Worm (Caenorhabditis elegans): ENCODE data around the gene F35D2.3.

The F35D2.3 gene

DNA sequence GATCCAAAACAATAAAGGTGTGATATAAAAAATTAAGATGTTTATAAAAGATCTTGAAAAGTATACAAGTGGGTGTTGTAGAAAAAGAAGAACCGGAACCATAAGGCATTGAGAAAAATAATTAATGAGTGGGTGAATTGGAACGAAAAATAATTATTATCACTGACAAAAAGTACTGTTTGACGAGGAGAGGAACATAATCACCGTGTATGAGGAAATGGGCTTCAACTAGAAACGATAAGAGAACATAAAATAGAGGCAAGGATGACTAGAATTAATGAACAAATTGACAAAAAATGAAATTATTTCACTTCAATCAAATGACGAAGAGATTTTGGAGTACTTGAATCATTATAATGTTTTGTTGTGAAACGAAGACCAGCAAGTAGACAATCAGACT lies 47.8 kb downstream of the F35D2.3 start:
- TF ChIP-seq pha-4 (tag; optimal IDR thresholded peaks at IDR 0.05) (peak; percentile 5), elt-2 (tag; optimal IDR thresholded peaks at IDR 0.05) (peak; percentile 37), pqm-1 (tag; optimal IDR thresholded peaks at IDR 0.05) (peak; percentile 52), nhr-11 (tag; optimal IDR thresholded peaks at IDR 0.05) (no peak)

DNA sequence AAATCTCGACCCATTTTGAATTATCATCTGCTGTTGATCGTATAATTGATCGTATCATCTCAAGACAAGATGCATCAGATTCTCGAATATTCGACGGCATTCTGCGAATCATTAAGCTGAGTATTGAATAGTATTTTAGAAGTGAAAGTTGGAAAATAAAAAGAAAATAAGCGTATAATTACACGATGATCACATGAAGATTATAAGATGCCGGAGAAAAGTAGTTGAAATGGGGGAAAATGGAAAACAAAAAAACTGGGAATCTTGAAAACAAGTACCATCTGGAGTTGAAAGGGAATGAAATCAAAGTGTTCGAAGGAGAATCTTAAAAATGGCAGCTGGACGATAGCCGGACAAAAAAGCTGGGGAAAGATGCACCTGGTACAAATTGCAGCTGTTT lies 50.0 kb downstream of the F35D2.3 start, which contains the start of gene R07G3.8:
Gene R07G3.8, minus strand, starts transcription at position 101 of the 400 bp plus-strand sequence.
- no peak for TF ChIP-seq ZK546.5 (tag; optimal IDR thresholded peaks at IDR 0.05)
- no peak for TF ChIP-seq fkh-10 (GFP tag; optimal IDR thresholded peaks at IDR 0.05)
- TF ChIP-seq zag-1 (tag; optimal IDR thresholded peaks at IDR 0.05), result no peak
- TF ChIP-seq snpc-4 (tag; optimal IDR thresholded peaks at IDR 0.05), result no peak
- no peak for TF ChIP-seq nhr-23 (tag; optimal IDR thresholded peaks at IDR 0.05)
- TF ChIP-seq sea-2 (GFP tag; optimal IDR thresholded peaks at IDR 0.05), result no peak
- no peak for TF ChIP-seq nhr-76 (tag; optimal IDR thresholded peaks at IDR 0.05)
- TF ChIP-seq mml-1 (tag; optimal IDR thresholded peaks at IDR 0.05), result no peak
- TF ChIP-seq ceh-82 (tag; optimal IDR thresholded peaks at IDR 0.05), result no peak
- no peak for TF ChIP-seq elt-3 (tag; optimal IDR thresholded peaks at IDR 0.05)

DNA sequence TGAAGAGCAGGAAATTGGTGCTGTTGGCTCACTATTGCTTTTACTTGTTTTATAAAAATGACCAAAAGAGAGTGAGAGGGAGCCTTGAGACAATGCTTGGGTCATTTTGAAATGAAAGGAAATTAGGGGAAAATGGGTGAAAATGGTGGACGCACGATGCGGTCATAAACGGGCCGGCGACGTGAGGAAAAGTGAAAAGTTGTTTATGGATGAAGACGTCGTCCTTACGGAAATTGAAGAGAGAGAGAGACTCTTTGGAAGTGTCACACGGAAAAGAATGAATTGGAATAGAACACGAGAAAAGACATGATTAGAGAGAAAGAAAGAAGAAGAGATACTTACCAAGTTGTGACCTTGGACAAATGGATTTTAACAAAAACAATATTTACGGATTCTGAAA lies 51.1 kb downstream of the F35D2.3 start:
- TF ChIP-seq tbx-2 (tag; optimal IDR thresholded peaks at IDR 0.05), result no peak
- no peak for TF ChIP-seq pqm-1 (tag; optimal IDR thresholded peaks at IDR 0.05)
- peak; percentile 36 for TF ChIP-seq nhr-23 (tag; optimal IDR thresholded peaks at IDR 0.05)
- TF ChIP-seq nhr-28 (tag; optimal IDR thresholded peaks at IDR 0.05), result no peak

Data from whole organism, L3 larva.